Fruit fly (Drosophila melanogaster): ENCODE measurements around the gene CG43755.

- TF ChIP-seq foxo (GFP tag; optimal IDR thresholded peaks at IDR 0.05) (no peak), GATAd (GFP tag; optimal IDR thresholded peaks at IDR 0.05) (no peak), Dif (GFP tag; optimal IDR thresholded peaks at IDR 0.05; ENCODE audit: partially characterized antibody) (no peak), sv (GFP tag; optimal IDR thresholded peaks at IDR 0.05) (no peak), Myc (optimal IDR thresholded peaks at IDR 0.05) (no peak), fru (GFP tag; optimal IDR thresholded peaks at IDR 0.05) (no peak), psq (GFP tag; optimal IDR thresholded peaks at IDR 0.05) (no peak), pan (optimal IDR thresholded peaks at IDR 0.05) (no peak)
These were observed 51.4 kb downstream of the CG43755 start, which contains the start of gene CG17078 for dm6 chr2L:278134-278533.
